Worm (Caenorhabditis elegans): ENCODE measurements around the gene C49C3.15.

C49C3.15 gene

ce11 chrIV:17351586-17351985 lies 17.6 kb downstream of the C49C3.15 start, which contains the start of gene clec-199:
clec-199 (plus strand) TSS chrIV:17351886.
- TF ChIP-seq mml-1 (tag; optimal IDR thresholded peaks at IDR 0.05) (no peak), fkh-2 (tag; optimal IDR thresholded peaks at IDR 0.05) (no peak), nhr-77 (tag; optimal IDR thresholded peaks at IDR 0.05) (no peak), daf-12 (tag; optimal IDR thresholded peaks at IDR 0.05) (no peak), mdl-1 (tag; optimal IDR thresholded peaks at IDR 0.05) (no peak), egl-27 (tag; optimal IDR thresholded peaks at IDR 0.05) (no peak), aly-2 (tag; optimal IDR thresholded peaks at IDR 0.05) (no peak)

ce11 chrIV:17361143-17361542 lies 27.1 kb downstream of the C49C3.15 start, which contains the start of gene clec-202:
clec-202 (plus strand) TSS chrIV:17361443.
- TF ChIP-seq aly-2 (tag; optimal IDR thresholded peaks at IDR 0.05) (no peak), ztf-4 (tag; optimal IDR thresholded peaks at IDR 0.05) (no peak), nhr-11 (tag; optimal IDR thresholded peaks at IDR 0.05) (no peak), ztf-11 (tag; optimal IDR thresholded peaks at IDR 0.05) (no peak), R02D3.7 (tag; optimal IDR thresholded peaks at IDR 0.05) (no peak), jun-1 (tag; optimal IDR thresholded peaks at IDR 0.05) (no peak), tbx-2 (tag; optimal IDR thresholded peaks at IDR 0.05) (no peak), fkh-10 (GFP tag; optimal IDR thresholded peaks at IDR 0.05) (no peak), snpc-4 (tag; optimal IDR thresholded peaks at IDR 0.05) (no peak), hmg-11 (tag; optimal IDR thresholded peaks at IDR 0.05) (no peak), nhr-28 (tag; optimal IDR thresholded peaks at IDR 0.05) (no peak), ZK546.5 (tag; optimal IDR thresholded peaks at IDR 0.05) (no peak), lin-15B (tag; optimal IDR thresholded peaks at IDR 0.05) (no peak), daf-12 (tag; optimal IDR thresholded peaks at IDR 0.05) (no peak), nhr-12 (tag; optimal IDR thresholded peaks at IDR 0.05) (no peak)

ce11 chrIV:17367294-17367693 lies 33.3 kb downstream of the C49C3.15 start, which contains the start of gene zipt-17:
zipt-17 (minus strand) TSS chrIV:17367394.
- TF ChIP-seq ztf-4 (tag; optimal IDR thresholded peaks at IDR 0.05) (no peak), tbx-2 (tag; optimal IDR thresholded peaks at IDR 0.05) (no peak), fos-1 (tag; optimal IDR thresholded peaks at IDR 0.05) (no peak)

ce11 chrIV:17368292-17368691 lies 34.3 kb downstream of the C49C3.15 start, which contains the start of gene trh-1:
trh-1 (plus strand) TSS chrIV:17368592.
- no peak for TF ChIP-seq egl-27 (tag; optimal IDR thresholded peaks at IDR 0.05)
- no peak for TF ChIP-seq nhr-11 (tag; optimal IDR thresholded peaks at IDR 0.05)
- no peak for TF ChIP-seq nhr-237 (tag; optimal IDR thresholded peaks at IDR 0.05)
- no peak for TF ChIP-seq pqm-1 (tag; optimal IDR thresholded peaks at IDR 0.05)
- no peak for TF ChIP-seq daf-12 (tag; optimal IDR thresholded peaks at IDR 0.05)
- no peak for TF ChIP-seq nhr-67 (tag; optimal IDR thresholded peaks at IDR 0.05)
- TF ChIP-seq nhr-43 (tag; optimal IDR thresholded peaks at IDR 0.05; ENCODE audit: poor library complexity, severe bottlenecking) = no peak
- no peak for TF ChIP-seq ztf-11 (tag; optimal IDR thresholded peaks at IDR 0.05)
- TF ChIP-seq elt-3 (tag; optimal IDR thresholded peaks at IDR 0.05) = no peak

- TF ChIP-seq egl-27 (tag; optimal IDR thresholded peaks at IDR 0.05) (no peak), nhr-28 (tag; optimal IDR thresholded peaks at IDR 0.05) (no peak), nhr-67 (tag; optimal IDR thresholded peaks at IDR 0.05) (no peak), ztf-11 (tag; optimal IDR thresholded peaks at IDR 0.05) (no peak)
Measured at ce11 chrIV:17371469-17371868, 37.4 kb downstream of the C49C3.15 start, which contains the start of gene C30H6.5. C30H6.5 (plus strand) TSS chrIV:17371769.

- TF ChIP-seq pqm-1 (tag; optimal IDR thresholded peaks at IDR 0.05) = peak; percentile 45
- no peak for TF ChIP-seq ceh-82 (tag; optimal IDR thresholded peaks at IDR 0.05)
- no peak for TF ChIP-seq lin-39 (tag; optimal IDR thresholded peaks at IDR 0.05)
- TF ChIP-seq pha-4 (tag; optimal IDR thresholded peaks at IDR 0.05) = peak; percentile 43
Measured at ce11 chrIV:17376127-17376526, 42.1 kb downstream of the C49C3.15 start, which contains the start of gene haf-1. haf-1 (plus strand) TSS chrIV:17376427.

ce11 chrIV:17380061-17380680 lies 46.1 kb downstream of the C49C3.15 start, which contains the start of the genes C30H6.9 and dlat-2:
C30H6.9 (minus strand) TSS chrIV:17380170.
dlat-2 (plus strand) TSS chrIV:17380626.
- no peak for TF ChIP-seq nhr-11 (tag; optimal IDR thresholded peaks at IDR 0.05)
- TF ChIP-seq mml-1 (tag; optimal IDR thresholded peaks at IDR 0.05) = no peak
- no peak for TF ChIP-seq jun-1 (tag; optimal IDR thresholded peaks at IDR 0.05)
- no peak for TF ChIP-seq pqm-1 (tag; optimal IDR thresholded peaks at IDR 0.05)
- TF ChIP-seq R02D3.7 (tag; optimal IDR thresholded peaks at IDR 0.05) = no peak
- no peak for TF ChIP-seq mdl-1 (tag; optimal IDR thresholded peaks at IDR 0.05)
- no peak for TF ChIP-seq unc-39 (tag; optimal IDR thresholded peaks at IDR 0.05)
- no peak for TF ChIP-seq ceh-28 (tag; optimal IDR thresholded peaks at IDR 0.05)
- TF ChIP-seq fkh-10 (GFP tag; optimal IDR thresholded peaks at IDR 0.05) = no peak
- no peak for TF ChIP-seq aly-2 (tag; optimal IDR thresholded peaks at IDR 0.05)
- no peak for TF ChIP-seq elt-3 (tag; optimal IDR thresholded peaks at IDR 0.05)
- TF ChIP-seq daf-12 (tag; optimal IDR thresholded peaks at IDR 0.05) = no peak
- no peak for TF ChIP-seq nhr-25 (tag; optimal IDR thresholded peaks at IDR 0.05)
- TF ChIP-seq lin-39 (tag; optimal IDR thresholded peaks at IDR 0.05) = no peak
- no peak for TF ChIP-seq ztf-4 (tag; optimal IDR thresholded peaks at IDR 0.05)
- TF ChIP-seq nhr-76 (tag; optimal IDR thresholded peaks at IDR 0.05) = no peak
- no peak for TF ChIP-seq fos-1 (tag; optimal IDR thresholded peaks at IDR 0.05)
- TF ChIP-seq nhr-67 (tag; optimal IDR thresholded peaks at IDR 0.05) = no peak
- peak; percentile 94 for TF ChIP-seq pha-4 (tag; optimal IDR thresholded peaks at IDR 0.05)
- no peak for TF ChIP-seq lsy-12 (tag; optimal IDR thresholded peaks at IDR 0.05)
- TF ChIP-seq ZK546.5 (tag; optimal IDR thresholded peaks at IDR 0.05) = no peak
- TF ChIP-seq skn-1 (tag; optimal IDR thresholded peaks at IDR 0.05) = no peak
- peak; percentile 71 for TF ChIP-seq lin-15B (tag; optimal IDR thresholded peaks at IDR 0.05)
- no peak for TF ChIP-seq elt-1 (tag; optimal IDR thresholded peaks at IDR 0.05)
- no peak for TF ChIP-seq egl-27 (tag; optimal IDR thresholded peaks at IDR 0.05)
- TF ChIP-seq ceh-82 (tag; optimal IDR thresholded peaks at IDR 0.05) = no peak
- TF ChIP-seq ztf-11 (tag; optimal IDR thresholded peaks at IDR 0.05) = no peak
- no peak for TF ChIP-seq nhr-237 (tag; optimal IDR thresholded peaks at IDR 0.05)

Measured in whole organism, L3 larva.